Fruit fly (Drosophila melanogaster) S2 (cell line): ENCODE results near the gene nero.
A peak's percentile ranks its signal among the peaks of the same experiment; 100 is the strongest.

Source experiments
- CG8478 ChIP-seq: fragments of >200 bp; optimal IDR thresholded peaks from 2 replicates; lab custom pipeline; 2018
- CTCF ChIP-seq, 2 experiments: fragments of >200 bp; optimal IDR thresholded peaks; 2 replicates each; lab custom pipeline; 2018

The nero gene

dm6 chr3R:31758587-31759167 lies 11.3 kb upstream of the nero start, which contains the start of gene CG2187:
CG2187 (minus strand) TSS chr3R:31758637.
- TF ChIP-seq CG8478 (lab: Kevin White, UChicago): no peak
- TF ChIP-seq CTCF (optimal IDR thresholded peaks at IDR 0.05; lab: Kevin White, UChicago): no peak

- TF ChIP-seq CG8478 (lab: Kevin White, UChicago) (no peak), CTCF (optimal IDR thresholded peaks at IDR 0.05; lab: Kevin White, UChicago) (no peak)
These were observed 7.2 kb upstream of the nero start, which contains the start of gene salt for dm6 chr3R:31754605-31755004. salt (minus strand) TSS chr3R:31754705.

dm6 chr3R:31748093-31748996 lies 987 bp upstream of the nero start:
- TF ChIP-seq CTCF (optimal IDR thresholded peaks at IDR 0.05; lab: Kevin White, UChicago): no peak
- no peak for TF ChIP-seq CG8478 (lab: Kevin White, UChicago)

dm6 chr3R:31745629-31746081 lies 1.7 kb downstream of the nero start, which contains the start of gene awd:
awd (minus strand) TSS chr3R:31746077.
- no peak for TF ChIP-seq CG8478 (lab: Kevin White, UChicago)
- peak in 1 of 2 experiments; percentile 24 for TF ChIP-seq CTCF (optimal IDR thresholded peaks at IDR 0.05; lab: Kevin White, UChicago)

dm6 chr3R:31744044-31744652 lies 3.2 kb downstream of the nero start, which contains the start of gene CG1896:
CG1896 (plus strand) TSS chr3R:31744282.
- TF ChIP-seq CG8478 (lab: Kevin White, UChicago) (no peak), CTCF (optimal IDR thresholded peaks at IDR 0.05; lab: Kevin White, UChicago) (no peak)

dm6 chr3R:31743279-31743678 lies 4.1 kb downstream of the nero start, which contains the start of gene Tbca:
Tbca (plus strand) TSS chr3R:31743490.
- TF ChIP-seq CG8478 (lab: Kevin White, UChicago) (no peak), CTCF (optimal IDR thresholded peaks at IDR 0.05; lab: Kevin White, UChicago) (peak in 1 of 2 experiments; percentile 2)

- TF ChIP-seq CG8478 (lab: Kevin White, UChicago) (no peak), CTCF (optimal IDR thresholded peaks at IDR 0.05; lab: Kevin White, UChicago) (no peak)
These were observed 6.1 kb downstream of the nero start for dm6 chr3R:31741278-31741677.

dm6 chr3R:31739067-31739786 lies 8.1 kb downstream of the nero start:
- no peak for TF ChIP-seq CTCF (optimal IDR thresholded peaks at IDR 0.05; lab: Kevin White, UChicago)
- TF ChIP-seq CG8478 (lab: Kevin White, UChicago): no peak

dm6 chr3R:31738060-31738619 lies 9.2 kb downstream of the nero start, which contains the start of gene eEF1alpha2:
eEF1alpha2 (plus strand) TSS chr3R:31738468.
- TF ChIP-seq CG8478 (lab: Kevin White, UChicago): no peak
- TF ChIP-seq CTCF (optimal IDR thresholded peaks at IDR 0.05; lab: Kevin White, UChicago): no peak

- TF ChIP-seq CG8478 (lab: Kevin White, UChicago) (no peak), CTCF (optimal IDR thresholded peaks at IDR 0.05; lab: Kevin White, UChicago) (no peak)
These were observed 10.6 kb downstream of the nero start, which contains the start of the genes CstF50 and CG11563 for dm6 chr3R:31736776-31737175. CstF50 (minus strand) TSS chr3R:31736963. CG11563 (plus strand) TSS chr3R:31737035.

dm6 chr3R:31727773-31728172 lies 19.6 kb downstream of the nero start:
- TF ChIP-seq CG8478 (lab: Kevin White, UChicago): no peak

- TF ChIP-seq CG8478 (lab: Kevin White, UChicago): no peak
- TF ChIP-seq CTCF (optimal IDR thresholded peaks at IDR 0.05; lab: Kevin White, UChicago): no peak
These were observed 21.1 kb downstream of the nero start for dm6 chr3R:31726286-31726685.

dm6 chr3R:31725486-31726227 lies 21.7 kb downstream of the nero start:
- TF ChIP-seq CTCF (optimal IDR thresholded peaks at IDR 0.05; lab: Kevin White, UChicago) (no peak), CG8478 (lab: Kevin White, UChicago) (no peak)
